Worm (Caenorhabditis elegans) whole organism, early embryonic: ENCODE results near the gene C28G1.6.

Source experiments
- B0310.2 ChIP-seq: sonication (generic microtip); optimal IDR thresholded peaks from 2 replicates; lab custom pipeline; 2016; ENCODE audit warnings: mild to moderate bottlenecking, missing genetic modification characterization, missing compliant biosample characterization
- F13C5.2 ChIP-seq: sonication (generic microtip); optimal IDR thresholded peaks from 2 replicates; lab custom pipeline; 2017; ENCODE audit warnings: mild to moderate bottlenecking, missing genetic modification characterization, inconsistent platforms, missing compliant biosample characterization
- aly-1 ChIP-seq: sonication (generic microtip); optimal IDR thresholded peaks from 2 replicates; lab custom pipeline; 2016; ENCODE audit warnings: missing genetic modification characterization, missing compliant biosample characterization
- ama-1 ChIP-seq: fragments of 150-350 bp; optimal IDR thresholded peaks from 2 replicates; lab custom pipeline; 2014
- ceh-36 ChIP-seq: sonication (generic microtip); optimal IDR thresholded peaks from 2 replicates; lab custom pipeline; 2016; ENCODE audit warnings: missing genetic modification characterization, inconsistent platforms, missing compliant biosample characterization
- flt-1 ChIP-seq: fragments of 200-800 bp; sonication (Bioruptor generic); IDR thresholded peaks from 2 replicates; pipeline ENCODE4 v1.3.6; 2022; ENCODE audit warnings: missing genetic modification characterization, missing compliant biosample characterization
- pes-1 ChIP-seq: fragments of 200-800 bp; sonication (Bioruptor generic); IDR thresholded peaks from 2 replicates; pipeline ENCODE4 v1.3.6; 2022; ENCODE audit warnings: missing genetic modification reagents, missing genetic modification characterization, missing compliant biosample characterization
- tbx-37 ChIP-seq: fragments of 200-800 bp; sonication (Bioruptor generic); conservative IDR thresholded peaks from 2 replicates; pipeline ENCODE4 v1.3.6; 2022; ENCODE audit warnings: missing genetic modification reagents, missing genetic modification characterization, missing compliant biosample characterization
- tra-4 ChIP-seq: sonication (generic microtip); optimal IDR thresholded peaks from 2 replicates; lab custom pipeline; 2017; ENCODE audit warnings: missing genetic modification characterization, missing compliant biosample characterization

DNA sequence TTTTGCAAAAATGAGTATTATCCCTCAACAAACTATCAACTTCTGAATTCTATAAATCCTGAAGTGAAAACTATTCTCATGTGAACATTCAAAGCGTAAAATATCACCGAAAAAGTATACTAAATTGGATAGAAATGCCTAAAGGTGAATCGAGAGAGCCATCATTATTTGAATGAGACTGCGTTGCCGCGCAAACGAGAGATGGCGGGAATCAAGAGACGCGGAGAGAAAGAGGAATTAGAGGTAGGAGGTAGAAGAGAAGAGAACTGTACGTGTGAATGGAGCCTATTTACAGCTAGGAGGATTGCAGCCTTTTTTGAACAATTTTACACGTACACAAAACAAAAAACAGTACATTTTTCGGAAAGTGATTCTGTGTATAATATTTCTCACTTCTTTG is 28.5 kb upstream of the C28G1.6 start:
- no peak for TF ChIP-seq ceh-36 (tag; lab: Kevin White, UChicago)
- TF ChIP-seq flt-1 (GFP tag; lab: Robert Waterston, UW), result no peak
- no peak for TF ChIP-seq B0310.2
- TF ChIP-seq ama-1 (lab: Kevin White, UChicago), result no peak
- no peak for TF ChIP-seq F13C5.2 (tag; lab: Kevin White, UChicago)
- no peak for TF ChIP-seq pes-1
- no peak for TF ChIP-seq tbx-37 (GFP tag; lab: Robert Waterston, UW)
- no peak for TF ChIP-seq aly-1 (tag; lab: Kevin White, UChicago)
- no peak for TF ChIP-seq tra-4 (tag; lab: Kevin White, UChicago)
